Fruit fly (Drosophila melanogaster) whole organism, embryonic: ENCODE data around the gene CG13364.

Source experiments
- BEAF-32 ChIP-seq: fragments of 200-800 bp; sonication (Bioruptor generic); optimal IDR thresholded peaks from 3 replicates; lab custom pipeline; 2017; ENCODE audit warnings: missing biosample characterization, missing genetic modification characterization, mild to moderate bottlenecking, moderate library complexity, missing genetic modification reagents
- CG11504 ChIP-seq: fragments of 200-800 bp; sonication (Bioruptor generic); optimal IDR thresholded peaks from 3 replicates; lab custom pipeline; 2019; ENCODE audit warnings: missing biosample characterization, mild to moderate bottlenecking, missing genetic modification characterization, moderate library complexity
- CG11560 ChIP-seq: fragments of 200-800 bp; sonication (Bioruptor generic); IDR thresholded peaks from 3 replicates; pipeline ENCODE4 v1.3.6; 2022; ENCODE audit warnings: missing biosample characterization, missing genetic modification characterization
- CG12071 ChIP-seq: fragments of 200-800 bp; sonication (Bioruptor generic); optimal IDR thresholded peaks from 3 replicates; lab custom pipeline; 2018; ENCODE audit warnings: missing biosample characterization, mild to moderate bottlenecking, missing genetic modification characterization
- CG1233 ChIP-seq: fragments of 200-800 bp; sonication (Bioruptor generic); optimal IDR thresholded peaks from 4 replicates; lab custom pipeline; 2018; ENCODE audit warnings: missing biosample characterization, mild to moderate bottlenecking, missing genetic modification characterization
- CG14014 ChIP-seq: fragments of 200-800 bp; sonication (Bioruptor generic); IDR thresholded peaks from 2 replicates; pipeline ENCODE4 v1.3.6; 2022; ENCODE audit warnings: missing biosample characterization, missing genetic modification characterization
- CG14441 ChIP-seq: fragments of 200-800 bp; sonication (Bioruptor generic); IDR thresholded peaks from 2 replicates; pipeline ENCODE4 v1.3.6; 2022; ENCODE audit warnings: missing biosample characterization, missing genetic modification characterization
- CG15479 ChIP-seq: fragments of 200-800 bp; sonication (Bioruptor generic); optimal IDR thresholded peaks from 3 replicates; lab custom pipeline; 2019; ENCODE audit warnings: missing biosample characterization, mild to moderate bottlenecking, missing genetic modification characterization, moderate library complexity
- CG15696 ChIP-seq: fragments of 200-800 bp; sonication (Bioruptor generic); optimal IDR thresholded peaks from 2 replicates; lab custom pipeline; 2019; ENCODE audit warnings: missing biosample characterization, mild to moderate bottlenecking, missing genetic modification characterization, moderate library complexity
- CG1602 ChIP-seq: fragments of 200-800 bp; sonication (Bioruptor generic); optimal IDR thresholded peaks from 3 replicates; lab custom pipeline; 2016; ENCODE audit warnings: missing biosample characterization, missing genetic modification characterization
- CG16815 ChIP-seq: fragments of 200-800 bp; sonication (Bioruptor generic); optimal IDR thresholded peaks from 3 replicates; lab custom pipeline; 2017; ENCODE audit warnings: missing biosample characterization, mild to moderate bottlenecking, missing genetic modification characterization
- CG17568 ChIP-seq: fragments of 200-800 bp; sonication (Bioruptor generic); optimal IDR thresholded peaks from 2 replicates; lab custom pipeline; 2018; ENCODE audit warnings: missing biosample characterization, mild to moderate bottlenecking, missing genetic modification characterization, moderate library complexity
- CG17829 ChIP-seq: fragments of 200-800 bp; optimal IDR thresholded peaks from 2 replicates; lab custom pipeline; 2019; ENCODE audit warnings: missing biosample characterization, mild to moderate bottlenecking, missing genetic modification characterization, moderate library complexity
- CG2116 ChIP-seq: fragments of 200-800 bp; sonication (Bioruptor generic); optimal IDR thresholded peaks from 3 replicates; lab custom pipeline; 2018; ENCODE audit warnings: missing biosample characterization, mild to moderate bottlenecking, missing genetic modification characterization
- CG30020 ChIP-seq: fragments of 200-800 bp; optimal IDR thresholded peaks from 2 replicates; lab custom pipeline; 2019; ENCODE audit warnings: missing biosample characterization, mild to moderate bottlenecking, missing genetic modification characterization, moderate library complexity
- CG3163 ChIP-seq: fragments of 200-800 bp; sonication (Bioruptor generic); optimal IDR thresholded peaks from 3 replicates; lab custom pipeline; 2016; ENCODE audit warnings: missing biosample characterization, missing genetic modification characterization
- CG34224 ChIP-seq: fragments of 200-800 bp; sonication (Bioruptor generic); IDR thresholded peaks from 3 replicates; pipeline ENCODE4 v1.3.6; 2022; ENCODE audit warnings: missing biosample characterization, missing genetic modification characterization; ENCODE audit not compliant: partially characterized antibody
- CG3838 ChIP-seq: fragments of 200-800 bp; sonication (Bioruptor generic); optimal IDR thresholded peaks from 3 replicates; lab custom pipeline; 2016; ENCODE audit warnings: missing biosample characterization, missing genetic modification characterization
- CG4360 ChIP-seq: fragments of 200-800 bp; sonication (Bioruptor generic); IDR thresholded peaks from 2 replicates; pipeline ENCODE4 v1.3.6; 2022; ENCODE audit warnings: missing biosample characterization, missing genetic modification characterization
- CG4707 ChIP-seq: fragments of 200-800 bp; sonication (Bioruptor generic); optimal IDR thresholded peaks from 2 replicates; lab custom pipeline; 2018; ENCODE audit warnings: missing biosample characterization, mild to moderate bottlenecking, missing genetic modification characterization, moderate library complexity
- CG6791 ChIP-seq: fragments of 200-800 bp; sonication (Bioruptor generic); IDR thresholded peaks from 3 replicates; pipeline ENCODE4 v1.3.6; 2022; ENCODE audit warnings: missing biosample characterization, missing genetic modification characterization; ENCODE audit not compliant: partially characterized antibody
- CG6854 ChIP-seq: fragments of 200-800 bp; sonication (Bioruptor generic); optimal IDR thresholded peaks from 3 replicates; lab custom pipeline; 2017; ENCODE audit warnings: missing biosample characterization, mild to moderate bottlenecking, missing genetic modification characterization
- CG7745 ChIP-seq: fragments of 200-800 bp; sonication (Bioruptor generic); optimal IDR thresholded peaks from 2 replicates; lab custom pipeline; 2018; ENCODE audit warnings: missing biosample characterization, mild to moderate bottlenecking, missing genetic modification characterization, moderate library complexity
- CG9817 ChIP-seq: fragments of 200-800 bp; sonication (Bioruptor generic); optimal IDR thresholded peaks from 2 replicates; lab custom pipeline; 2018; ENCODE audit warnings: missing biosample characterization, mild to moderate bottlenecking, missing genetic modification characterization, moderate library complexity
- Doc2 ChIP-seq: fragments of 200-800 bp; sonication (Bioruptor generic); IDR thresholded peaks from 2 replicates; pipeline ENCODE4 v1.3.6; 2022; ENCODE audit warnings: missing biosample characterization, missing genetic modification characterization
- E2f1 ChIP-seq: fragments of 200-800 bp; sonication (Bioruptor generic); IDR thresholded peaks from 2 replicates; pipeline ENCODE4 v1.3.6; 2022; ENCODE audit warnings: missing biosample characterization, missing genetic modification characterization
- Hmx ChIP-seq: fragments of 200-800 bp; sonication (Bioruptor generic); optimal IDR thresholded peaks from 2 replicates; lab custom pipeline; 2016; ENCODE audit warnings: missing biosample characterization, missing genetic modification characterization
- MESR4 ChIP-seq: fragments of 200-800 bp; sonication (Bioruptor generic); optimal IDR thresholded peaks from 2 replicates; lab custom pipeline; 2018; ENCODE audit warnings: missing biosample characterization, mild to moderate bottlenecking, missing genetic modification characterization, moderate library complexity
- Mrtf ChIP-seq: fragments of 200-800 bp; sonication (Bioruptor generic); IDR thresholded peaks from 3 replicates; pipeline ENCODE4 v1.3.6; 2022; ENCODE audit warnings: missing biosample characterization, missing genetic modification characterization
- Scr ChIP-seq: fragments of 200-800 bp; sonication (Bioruptor generic); IDR thresholded peaks from 2 replicates; pipeline ENCODE4 v1.3.6; 2022; ENCODE audit warnings: missing biosample characterization, missing genetic modification characterization; ENCODE audit not compliant: partially characterized antibody
- Sox100B ChIP-seq: fragments of 200-800 bp; sonication (Bioruptor generic); optimal IDR thresholded peaks from 3 replicates; lab custom pipeline; 2018; ENCODE audit warnings: missing biosample characterization, mild to moderate bottlenecking, missing genetic modification characterization
- Sry-δ ChIP-seq: fragments of 200-800 bp; sonication (Bioruptor generic); optimal IDR thresholded peaks from 2 replicates; lab custom pipeline; 2016; ENCODE audit warnings: missing biosample characterization, missing genetic modification characterization
- Usf ChIP-seq: fragments of 200-800 bp; sonication (Bioruptor generic); optimal IDR thresholded peaks from 2 replicates; lab custom pipeline; 2017; ENCODE audit warnings: missing genotype, missing biosample characterization, missing genetic modification characterization
- az2 ChIP-seq: fragments of 200-800 bp; sonication (Bioruptor generic); optimal IDR thresholded peaks from 3 replicates; lab custom pipeline; 2016; ENCODE audit warnings: missing biosample characterization, missing genetic modification characterization
- chn ChIP-seq: fragments of 200-800 bp; sonication (Bioruptor generic); optimal IDR thresholded peaks from 2 replicates; lab custom pipeline; 2016; ENCODE audit warnings: missing biosample characterization, missing genetic modification characterization
- ci ChIP-seq: fragments of 200-800 bp; sonication (Bioruptor generic); IDR thresholded peaks from 3 replicates; pipeline ENCODE4 v1.3.6; 2022; ENCODE audit warnings: missing biosample characterization, missing genetic modification characterization
- corto ChIP-seq: fragments of 200-800 bp; sonication (Bioruptor generic); optimal IDR thresholded peaks from 2 replicates; lab custom pipeline; 2016; ENCODE audit warnings: missing biosample characterization, mild to moderate bottlenecking, missing genetic modification characterization, moderate library complexity
- crp ChIP-seq, 2 experiments: fragments of 200-800 bp; sonication (Bioruptor generic); optimal IDR thresholded peaks; 2 replicates in 1 of 2; 3 replicates in 1 of 2; lab custom pipeline; 2017; ENCODE audit warnings: missing biosample characterization in 2 of 2, missing genetic modification characterization in 2 of 2, mild to moderate bottlenecking in 1 of 2, moderate library complexity in 1 of 2
- da ChIP-seq: fragments of 200-800 bp; sonication (Bioruptor generic); optimal IDR thresholded peaks from 2 replicates; lab custom pipeline; 2016; ENCODE audit warnings: missing biosample characterization, missing genetic modification characterization
- emc ChIP-seq: fragments of 200-800 bp; sonication (Bioruptor generic); optimal IDR thresholded peaks from 2 replicates; lab custom pipeline; 2016; ENCODE audit warnings: missing biosample characterization, missing genetic modification characterization
- en ChIP-seq: fragments of 200-800 bp; sonication (Bioruptor generic); optimal IDR thresholded peaks from 2 replicates; lab custom pipeline; 2016; ENCODE audit warnings: missing biosample characterization, missing genetic modification characterization
- gcm2 ChIP-seq: fragments of 200-800 bp; sonication (Bioruptor generic); optimal IDR thresholded peaks from 2 replicates; lab custom pipeline; 2016; ENCODE audit warnings: missing biosample characterization, missing genetic modification characterization
- hth ChIP-seq: fragments of >200 bp; optimal IDR thresholded peaks from 2 replicates; lab custom pipeline; 2017; ENCODE audit warnings: inconsistent platforms
- lbe ChIP-seq: fragments of 200-800 bp; sonication (Bioruptor generic); optimal IDR thresholded peaks from 2 replicates; lab custom pipeline; 2016; ENCODE audit warnings: missing biosample characterization, mild to moderate bottlenecking, missing genetic modification characterization
- mirr ChIP-seq: fragments of 200-800 bp; sonication (Bioruptor generic); optimal IDR thresholded peaks from 3 replicates; lab custom pipeline; 2018; ENCODE audit warnings: missing biosample characterization, mild to moderate bottlenecking, missing genetic modification characterization
- odd ChIP-seq: fragments of 200-800 bp; sonication (Bioruptor generic); optimal IDR thresholded peaks from 2 replicates; lab custom pipeline; 2017; ENCODE audit warnings: missing biosample characterization, mild to moderate bottlenecking, missing genetic modification characterization
- org-1 ChIP-seq: fragments of 200-800 bp; sonication (Bioruptor generic); optimal IDR thresholded peaks from 2 replicates; lab custom pipeline; 2017; ENCODE audit warnings: missing biosample characterization, missing genetic modification characterization
- pum ChIP-seq: fragments of 200-800 bp; sonication (Bioruptor generic); optimal IDR thresholded peaks from 2 replicates; lab custom pipeline; 2016; ENCODE audit warnings: missing biosample characterization, missing genetic modification characterization
- sens ChIP-seq: fragments of 200-800 bp; sonication (Bioruptor generic); peaks from one replicate; lab custom pipeline; 2016; ENCODE audit warnings: missing biosample characterization, missing genetic modification characterization
- sisA ChIP-seq: fragments of 200-800 bp; sonication (Bioruptor generic); IDR thresholded peaks from 2 replicates; pipeline ENCODE4 v1.3.6; 2022; ENCODE audit warnings: missing biosample characterization, missing genetic modification characterization
- sna ChIP-seq: fragments of 200-800 bp; sonication (Bioruptor generic); IDR thresholded peaks from 2 replicates; pipeline ENCODE4 v1.3.6; 2022; ENCODE audit warnings: missing biosample characterization, missing genetic modification characterization; ENCODE audit not compliant: partially characterized antibody
- zen2 ChIP-seq: fragments of 200-800 bp; sonication (Bioruptor generic); IDR thresholded peaks from 3 replicates; pipeline ENCODE4 v1.3.6; 2022; ENCODE audit warnings: missing biosample characterization, missing genetic modification characterization; ENCODE audit not compliant: partially characterized antibody

Gene CG13364

DNA sequence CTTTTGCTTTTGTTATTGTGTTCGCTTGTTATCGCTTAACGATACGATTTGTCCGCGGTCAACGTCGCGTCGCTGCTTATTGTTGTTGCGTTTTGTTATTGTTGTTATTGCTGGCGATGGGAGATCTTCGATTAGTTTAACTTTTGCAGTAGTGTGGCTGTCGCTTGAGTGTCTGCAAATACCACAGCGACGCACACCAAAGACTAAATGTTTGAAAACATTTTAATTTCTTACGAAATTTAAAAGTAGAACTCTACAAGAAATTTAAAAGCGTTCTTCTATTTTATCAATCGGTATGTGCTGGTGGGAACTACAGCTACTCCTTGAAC, 4.9 kb downstream of the CG13364 start, which contains the start of gene spdi (continued):
- TF ChIP-seq CG4360 (GFP tag; lab: Robert Waterston, UW) (peak; percentile 90), Doc2 (GFP tag; lab: Robert Waterston, UW) (no peak), hth (lab: Kevin White, UChicago) (no peak), pum (GFP tag; lab: Kevin White, UChicago) (no peak), CG7745 (no peak), az2 (no peak), CG15696 (tag; lab: Kevin White, UChicago) (no peak), Sox100B (no peak), gcm2 (GFP tag; lab: Kevin White, UChicago) (no peak), mirr (GFP tag; lab: Kevin White, UChicago) (no peak), en (GFP tag; lab: Kevin White, UChicago) (no peak), CG6791 (GFP tag; lab: Robert Waterston, UW) (peak; percentile 50; the same call in 1 of the 3 replicates), CG9817 (no peak), CG1233 (GFP tag; lab: Kevin White, UChicago) (no peak), chn (no peak), crp (GFP tag; optimal IDR thresholded peaks at IDR 0.05; lab: Kevin White, UChicago) (no peak), odd (GFP tag; lab: Kevin White, UChicago) (no peak), MESR4 (peak; percentile 51), Usf (GFP tag; lab: Kevin White, UChicago) (no peak), CG30020 (tag; lab: Kevin White, UChicago) (peak; percentile 12), corto (GFP tag; lab: Kevin White, UChicago) (no peak), CG11504 (tag; lab: Kevin White, UChicago) (peak; percentile 5), emc (GFP tag; lab: Kevin White, UChicago) (no peak), sens (GFP tag; lab: Kevin White, UChicago) (no peak), BEAF-32 (GFP tag; lab: Kevin White, UChicago) (peak; percentile 48), CG14014 (no peak), sisA (no peak), org-1 (GFP tag; lab: Kevin White, UChicago) (no peak), CG16815 (GFP tag; lab: Kevin White, UChicago) (no peak), CG3163 (GFP tag; lab: Kevin White, UChicago) (no peak), CG1602 (GFP tag; lab: Kevin White, UChicago) (no peak), sna (GFP tag; lab: Robert Waterston, UW) (no peak), Sry-δ (peak; percentile 89), CG11560 (tag; lab: Robert Waterston, UW) (no peak), Scr (GFP tag; lab: Robert Waterston, UW) (peak; percentile 47), CG12071 (GFP tag; lab: Kevin White, UChicago) (no peak), CG15479 (GFP tag; lab: Kevin White, UChicago) (no peak), CG17829 (tag; lab: Kevin White, UChicago) (peak; percentile 76), Hmx (GFP tag; lab: Kevin White, UChicago) (no peak), E2f1 (GFP tag; lab: Robert Waterston, UW) (no peak), CG3838 (no peak), ci (GFP tag; lab: Robert Waterston, UW) (peak; percentile 28; the same call in 1 of the 3 replicates), CG14441 (GFP tag; lab: Robert Waterston, UW) (no peak), zen2 (0 out of 3 replicates have a peak, but pooled peaks have one; percentile 35), CG2116 (GFP tag; lab: Kevin White, UChicago) (peak; percentile 36), CG6854 (GFP tag; lab: Kevin White, UChicago) (no peak), CG4707 (GFP tag; lab: Kevin White, UChicago) (no peak), lbe (no peak), CG17568 (no peak), Mrtf (GFP tag; lab: Robert Waterston, UW) (no peak), da (no peak), CG34224 (GFP tag; lab: Robert Waterston, UW) (peak; percentile 40; the same call in 1 of the 3 replicates)
